Fruit fly (Drosophila melanogaster) Kc167 (cell line): Measurements from ENCODE around the gene CG18661.

Experiments used
- Myc ChIP-seq: fragments of >200 bp; optimal IDR thresholded peaks from 2 replicates; lab custom pipeline; 2017; ENCODE audit warnings: missing external identifiers
- h ChIP-seq: fragments of >200 bp; optimal IDR thresholded peaks from 3 replicates; lab custom pipeline; 2018; ENCODE audit warnings: missing external identifiers
- psq ChIP-seq: fragments of >200 bp; optimal IDR thresholded peaks from 2 replicates; lab custom pipeline; 2017; ENCODE audit warnings: missing external identifiers
- ttk ChIP-seq: sonication (Bioruptor generic); optimal IDR thresholded peaks from 2 replicates; lab custom pipeline; 2017; ENCODE audit warnings: missing external identifiers

- TF ChIP-seq h (lab: Kevin White, UChicago) = no peak
- TF ChIP-seq ttk = no peak
- no peak for TF ChIP-seq Myc (lab: Kevin White, UChicago)
- TF ChIP-seq psq (lab: Kevin White, UChicago) = no peak
Observed at dm6 chr2L:9026157-9026556, 28.8 kb downstream of the CG18661 start.
